Fruit fly (Drosophila melanogaster) whole organism, wandering third instar larva: ENCODE results near the gene CG7611.

ENCODE experiments used
- Abd-B ChIP-seq: fragments of >200 bp; optimal IDR thresholded peaks from 2 replicates; lab custom pipeline; 2017; ENCODE audit warnings: missing biosample characterization, missing genetic modification characterization
- CG32264 ChIP-seq: fragments of 200-800 bp; sonication (Bioruptor generic); optimal IDR thresholded peaks from 2 replicates; lab custom pipeline; 2016; ENCODE audit warnings: missing biosample characterization, missing genetic modification characterization
- CrebA ChIP-seq: fragments of 200-800 bp; sonication (Bioruptor generic); optimal IDR thresholded peaks from 2 replicates; lab custom pipeline; 2016; ENCODE audit warnings: missing biosample characterization, mild to moderate bottlenecking, missing genetic modification characterization, borderline replicate concordance
- Dfd ChIP-seq: fragments of >200 bp; optimal IDR thresholded peaks from 2 replicates; lab custom pipeline; 2017; ENCODE audit warnings: missing biosample characterization, missing genetic modification characterization
- Dif ChIP-seq: fragments of 200-275, 200-300 bp; sonication (Bioruptor generic); optimal IDR thresholded peaks from 2 replicates; lab custom pipeline; 2018; ENCODE audit warnings: missing biosample characterization, missing genetic modification characterization; ENCODE audit not compliant: partially characterized antibody
- Hnf4 ChIP-seq: fragments of 200-800 bp; sonication (Bioruptor generic); optimal IDR thresholded peaks from 2 replicates; lab custom pipeline; 2016; ENCODE audit warnings: missing biosample characterization, mild to moderate bottlenecking, missing genetic modification characterization
- Hr78 ChIP-seq: fragments of >200 bp; optimal IDR thresholded peaks from 2 replicates; lab custom pipeline; 2017; ENCODE audit warnings: missing biosample characterization, missing genetic modification characterization
- Hr83 ChIP-seq: fragments of 200-300 bp; sonication (Bioruptor generic); optimal IDR thresholded peaks from 2 replicates; lab custom pipeline; 2016; ENCODE audit warnings: missing biosample characterization, mild to moderate bottlenecking, missing genetic modification characterization, moderate library complexity; ENCODE audit not compliant: poor library complexity, severe bottlenecking
- Jra ChIP-seq: sonication (Bioruptor generic); optimal IDR thresholded peaks from 2 replicates; lab custom pipeline; 2016; ENCODE audit warnings: missing biosample characterization, missing genetic modification characterization
- Mio ChIP-seq: sonication (Bioruptor generic); optimal IDR thresholded peaks from 2 replicates; lab custom pipeline; 2016; ENCODE audit warnings: missing biosample characterization, missing genetic modification characterization
- N ChIP-seq: fragments of >200 bp; optimal IDR thresholded peaks from 2 replicates; lab custom pipeline; 2018; ENCODE audit warnings: missing biosample characterization, missing external identifiers, missing genetic modification characterization
- OdsH ChIP-seq: fragments of 200-800 bp; sonication (Bioruptor generic); optimal IDR thresholded peaks from 2 replicates; lab custom pipeline; 2016; ENCODE audit warnings: missing biosample characterization, mild to moderate bottlenecking, missing genetic modification characterization
- Rel ChIP-seq, 2 experiments: fragments of 200-800 bp; sonication (Bioruptor generic) in 1 of 2; optimal IDR thresholded peaks; 2 replicates in 1 of 2; 3 replicates in 1 of 2; lab custom pipeline; 2016 to 2019; ENCODE audit warnings: mild to moderate bottlenecking in 2 of 2, missing biosample characterization in 2 of 2, missing genetic modification characterization in 2 of 2, moderate library complexity in 1 of 2
- Sp1 ChIP-seq: fragments of 200-800 bp; sonication (Bioruptor generic); optimal IDR thresholded peaks from 3 replicates; lab custom pipeline; 2019; ENCODE audit warnings: missing biosample characterization, mild to moderate bottlenecking, missing genetic modification characterization, moderate library complexity
- br ChIP-seq: fragments of 200-800 bp; sonication (Bioruptor generic); optimal IDR thresholded peaks from 2 replicates; lab custom pipeline; 2016; ENCODE audit warnings: missing biosample characterization, missing genetic modification characterization
- brk ChIP-seq: fragments of 200-800 bp; sonication (Bioruptor generic); optimal IDR thresholded peaks from 2 replicates; lab custom pipeline; 2016; ENCODE audit warnings: missing biosample characterization, mild to moderate bottlenecking, missing genetic modification characterization
- ey ChIP-seq: fragments of 200-800 bp; sonication (Bioruptor generic); optimal IDR thresholded peaks from 2 replicates; lab custom pipeline; 2016; ENCODE audit warnings: missing biosample characterization, missing genetic modification characterization
- foxo ChIP-seq, 2 experiments: fragments of 200-800 bp; sonication (Bioruptor generic); optimal IDR thresholded peaks; 2 replicates in 1 of 2; 3 replicates in 1 of 2; lab custom pipeline; 2016 to 2017; ENCODE audit warnings: missing biosample characterization in 2 of 2, missing genetic modification characterization in 2 of 2
- fru ChIP-seq: fragments of 200-800 bp; sonication (Bioruptor generic); optimal IDR thresholded peaks from 3 replicates; lab custom pipeline; 2016; ENCODE audit warnings: missing biosample characterization, mild to moderate bottlenecking, missing genetic modification characterization
- lola ChIP-seq: fragments of >200 bp; optimal IDR thresholded peaks from 2 replicates; lab custom pipeline; 2017; ENCODE audit warnings: missing biosample characterization, missing genetic modification characterization
- psq ChIP-seq: fragments of 200-800 bp; sonication (Bioruptor generic); optimal IDR thresholded peaks from 3 replicates; lab custom pipeline; 2017; ENCODE audit warnings: missing biosample characterization, mild to moderate bottlenecking, missing genetic modification characterization, moderate library complexity
- rgr ChIP-seq: fragments of 200-800 bp; sonication (Bioruptor generic); optimal IDR thresholded peaks from 3 replicates; lab custom pipeline; 2016; ENCODE audit warnings: missing biosample characterization, mild to moderate bottlenecking, missing genetic modification characterization
- sage ChIP-seq: fragments of 200-800 bp; sonication (Bioruptor generic); optimal IDR thresholded peaks from 2 replicates; lab custom pipeline; 2016; ENCODE audit warnings: missing biosample characterization, mild to moderate bottlenecking, missing genetic modification characterization
- sv ChIP-seq: fragments of 200-800 bp; sonication (Bioruptor generic); optimal IDR thresholded peaks from 3 replicates; lab custom pipeline; 2016; ENCODE audit warnings: missing biosample characterization, missing genetic modification characterization
- tai ChIP-seq: sonication (Bioruptor generic); optimal IDR thresholded peaks from 2 replicates; lab custom pipeline; 2016; ENCODE audit warnings: missing biosample characterization, missing genetic modification characterization
- usp ChIP-seq: fragments of >200 bp; optimal IDR thresholded peaks from 2 replicates; lab custom pipeline; 2017; ENCODE audit warnings: missing biosample characterization, missing genetic modification characterization

Gene CG7611

dm6 chr3L:21524071-21524889 lies 1.3 kb downstream of the CG7611 start:
- TF ChIP-seq psq (GFP tag; lab: Kevin White, UChicago) (peak; percentile 15), sage (GFP tag; lab: Kevin White, UChicago) (peak; percentile 47), OdsH (GFP tag; lab: Kevin White, UChicago) (peak; percentile 19), Hnf4 (GFP tag; lab: Kevin White, UChicago) (peak; percentile 34), Sp1 (no peak)

- TF ChIP-seq foxo (GFP tag; optimal IDR thresholded peaks at IDR 0.05; lab: Kevin White, UChicago) (no peak), brk (peak; percentile 21), Dfd (GFP tag; lab: Kevin White, UChicago) (no peak), psq (GFP tag; lab: Kevin White, UChicago) (no peak)
Measured at dm6 chr3L:21529108-21529507, 6.1 kb downstream of the CG7611 start, which contains the start of gene Arv1. TSS of gene Arv1 (minus strand) at chr3L:21529333.

dm6 chr3L:21533270-21533948 lies 10.4 kb downstream of the CG7611 start, which contains the start of gene Mkrn1:
TSS of gene Mkrn1 (minus strand) at chr3L:21533713.
- no peak for TF ChIP-seq Rel (GFP tag; optimal IDR thresholded peaks at IDR 0.05; lab: Kevin White, UChicago)
- peak; percentile 41 for TF ChIP-seq Rel (tag; optimal IDR thresholded peaks at IDR 0.05; lab: Kevin White, UChicago)
- TF ChIP-seq br (GFP tag; lab: Kevin White, UChicago), result no peak
- no peak for TF ChIP-seq Hr78 (GFP tag; lab: Kevin White, UChicago)
- TF ChIP-seq, all 38 proteins: peak for 1

- no peak for TF ChIP-seq ey (GFP tag; lab: Kevin White, UChicago)
- no peak for TF ChIP-seq brk
- TF ChIP-seq Abd-B (GFP tag; lab: Kevin White, UChicago), result no peak
- no peak for TF ChIP-seq Mio (GFP tag; lab: Kevin White, UChicago)
- TF ChIP-seq N (GFP tag; lab: Kevin White, UChicago), result no peak
- TF ChIP-seq br (GFP tag; lab: Kevin White, UChicago), result no peak
- no peak for TF ChIP-seq sage (GFP tag; lab: Kevin White, UChicago)
- no peak for TF ChIP-seq CrebA (GFP tag; lab: Kevin White, UChicago)
- no peak for TF ChIP-seq lola (GFP tag; lab: Kevin White, UChicago)
- no peak for TF ChIP-seq psq (GFP tag; lab: Kevin White, UChicago)
- TF ChIP-seq fru, result no peak
- TF ChIP-seq usp (GFP tag; lab: Kevin White, UChicago), result no peak
- TF ChIP-seq sv, result no peak
- no peak for TF ChIP-seq Dif
Measured at dm6 chr3L:21534360-21534759, 11.4 kb downstream of the CG7611 start, which contains the start of gene ppk5. TSS of gene ppk5 (plus strand) at chr3L:21534660.

- TF ChIP-seq foxo (GFP tag; optimal IDR thresholded peaks at IDR 0.05; lab: Kevin White, UChicago) (no peak), CG32264 (GFP tag; lab: Kevin White, UChicago) (no peak), Hr83 (GFP tag; lab: Kevin White, UChicago) (peak; percentile 61), Hnf4 (GFP tag; lab: Kevin White, UChicago) (peak; percentile 57), tai (GFP tag; lab: Kevin White, UChicago) (peak; percentile 75), ey (GFP tag; lab: Kevin White, UChicago) (peak; percentile 2), Rel (GFP tag; optimal IDR thresholded peaks at IDR 0.05; lab: Kevin White, UChicago) (no peak), Rel (tag; optimal IDR thresholded peaks at IDR 0.05; lab: Kevin White, UChicago) (peak; percentile 73), Jra (GFP tag; lab: Kevin White, UChicago) (peak; percentile 31), rgr (GFP tag; lab: Kevin White, UChicago) (no peak)
Measured at dm6 chr3L:21536857-21537256, 13.9 kb downstream of the CG7611 start, which contains the start of gene Rpn10. TSS of gene Rpn10 (plus strand) at chr3L:21537000.

- no peak for TF ChIP-seq ey (GFP tag; lab: Kevin White, UChicago)
Measured at dm6 chr3L:21538893-21539244, 15.9 kb downstream of the CG7611 start.
